Worm (Caenorhabditis elegans): Measurements from ENCODE around the gene mix-1.
A peak's percentile ranks its signal among the peaks of the same experiment; 100 is the strongest.

mix-1 gene

DNA sequence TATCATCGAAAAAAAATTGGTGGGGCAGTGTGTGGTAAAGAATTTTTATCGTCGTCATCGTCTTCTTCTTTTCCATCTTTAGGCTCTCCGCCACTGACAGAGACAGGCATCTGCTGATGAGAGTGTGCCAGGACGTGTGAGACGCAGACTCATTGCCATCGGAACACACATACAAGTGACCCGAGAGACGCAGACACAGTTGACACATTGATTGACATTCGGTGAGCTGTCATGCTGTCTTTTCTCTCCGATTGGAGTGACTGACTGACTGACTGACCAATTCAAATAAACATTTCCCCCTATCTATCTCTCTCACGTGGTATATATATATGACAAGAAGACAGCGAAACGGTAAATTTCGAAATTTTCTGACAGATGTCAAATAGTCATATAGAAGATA, 27.1 kb downstream of the mix-1 start (continued):
- TF ChIP-seq pha-4 (tag; optimal IDR thresholded peaks at IDR 0.05) (peak; percentile 62), snpc-1.3 (tag; optimal IDR thresholded peaks at IDR 0.05; ENCODE audit: insufficient read depth) (no peak), ZK185.1 (tag; optimal IDR thresholded peaks at IDR 0.05; ENCODE audit: poor library complexity, severe bottlenecking) (no peak), him-1 (tag; optimal IDR thresholded peaks at IDR 0.05) (no peak), atf-7 (tag; optimal IDR thresholded peaks at IDR 0.05) (peak; percentile 87), hmg-20 (GFP tag; IDR thresholded peaks at IDR 0.05) (no peak), K11D2.4 (GFP tag; IDR thresholded peaks at IDR 0.05) (0 out of 2 replicates have a peak, but pooled peaks have one; percentile 51), snpc-1.1 (tag; optimal IDR thresholded peaks at IDR 0.05; ENCODE audit: insufficient read depth) (no peak), die-1 (tag; optimal IDR thresholded peaks at IDR 0.05) (peak; percentile 46), F52B5.7 (tag; optimal IDR thresholded peaks at IDR 0.05) (no peak), ztf-26 (tag; optimal IDR thresholded peaks at IDR 0.05) (peak; percentile 87), B0019.2 (GFP tag; conservative IDR thresholded peaks at IDR 0.05) (no peak), nhr-90 (tag; optimal IDR thresholded peaks at IDR 0.05) (peak; percentile 87), aptf-2 (GFP tag; conservative IDR thresholded peaks at IDR 0.05) (no peak), egl-18 (GFP tag; IDR thresholded peaks at IDR 0.05) (no peak), T07F8.4 (tag; optimal IDR thresholded peaks at IDR 0.05) (no peak), xnd-1 (tag; optimal IDR thresholded peaks at IDR 0.05) (no peak), lin-40 (tag; optimal IDR thresholded peaks at IDR 0.05) (peak; percentile 87), rpc-1 (optimal IDR thresholded peaks at IDR 0.05) (no peak), rpc-1 (tag; optimal IDR thresholded peaks at IDR 0.05) (no peak), ceh-91 (GFP tag; IDR thresholded peaks at IDR 0.05) (no peak), mcd-1 (GFP tag; IDR thresholded peaks at IDR 0.05) (peak; percentile 68), T26A5.8 (tag; optimal IDR thresholded peaks at IDR 0.05) (no peak), nhr-120 (GFP tag; IDR thresholded peaks at IDR 0.05) (no peak), aptf-3 (GFP tag; IDR thresholded peaks at IDR 0.05) (no peak), nfya-1 (tag; optimal IDR thresholded peaks at IDR 0.05; ENCODE audit: borderline replicate concordance, insufficient read depth) (no peak), nfyb-1 (GFP tag; IDR thresholded peaks at IDR 0.05) (peak; percentile 85), lin-35 (GFP tag; optimal IDR thresholded peaks at IDR 0.05) (no peak), madf-10 (tag; optimal IDR thresholded peaks at IDR 0.05) (peak; percentile 55), lir-1 (GFP tag; conservative IDR thresholded peaks at IDR 0.05) (peak; percentile 59), nhr-80 (tag; optimal IDR thresholded peaks at IDR 0.05) (peak; percentile 97), F10E7.11 (tag; optimal IDR thresholded peaks at IDR 0.05) (no peak), ama-1 (optimal IDR thresholded peaks at IDR 0.05) (no peak), ama-1 (GFP tag; optimal IDR thresholded peaks at IDR 0.05) (no peak), nhr-179 (tag; optimal IDR thresholded peaks at IDR 0.05) (no peak), ceh-58 (GFP tag; IDR thresholded peaks at IDR 0.05) (no peak), lin-54 (GFP tag; optimal IDR thresholded peaks at IDR 0.05) (peak; percentile 73), ceh-27 (GFP tag; optimal IDR thresholded peaks at IDR 0.05) (peak; percentile 57), ceh-40 (GFP tag; IDR thresholded peaks at IDR 0.05) (0 out of 2 replicates have a peak, but pooled peaks have one; percentile 12), efl-1 (GFP tag; optimal IDR thresholded peaks at IDR 0.05) (no peak), F33H1.4 (GFP tag; IDR thresholded peaks at IDR 0.05) (peak; percentile 14; the same call in 1 of the 2 replicates), B0261.1 (tag; optimal IDR thresholded peaks at IDR 0.05) (no peak), attf-3 (GFP tag; conservative IDR thresholded peaks at IDR 0.05) (no peak), ztf-22 (GFP tag; optimal IDR thresholded peaks at IDR 0.05) (peak; percentile 91), B0035.1 (tag; optimal IDR thresholded peaks at IDR 0.05) (no peak), F39B2.1 (GFP tag; IDR thresholded peaks at IDR 0.05) (no peak), ekl-4 (GFP tag; IDR thresholded peaks at IDR 0.05) (no peak), zim-3 (tag; optimal IDR thresholded peaks at IDR 0.05) (no peak), akir-1 (GFP tag; optimal IDR thresholded peaks at IDR 0.05) (no peak), ccch-3 (GFP tag; optimal IDR thresholded peaks at IDR 0.05) (no peak)

Data from whole organism, young adult.